Worm (Caenorhabditis elegans) whole organism, L1 larva: ENCODE measurements around the gene srx-74.

Experiments used
- ces-1 ChIP-seq: fragments of 150-350 bp; optimal IDR thresholded peaks from 2 replicates; lab custom pipeline; 2014; ENCODE audit warnings: missing biosample characterization, missing genetic modification reagents, missing genetic modification characterization
- dsc-1 ChIP-seq: sonication (generic microtip); optimal IDR thresholded peaks from 2 replicates; lab custom pipeline; 2016; ENCODE audit warnings: mild to moderate bottlenecking, missing genetic modification characterization, missing compliant biosample characterization
- elt-3 ChIP-seq, 6 experiments: fragments of 150-350 bp in 1 of 6; sonication (generic microtip); optimal IDR thresholded peaks; 2 replicates each; lab custom pipeline; 2017 to 2018; ENCODE audit warnings: missing biosample characterization in 6 of 6, missing genetic modification characterization in 6 of 6, inconsistent platforms in 1 of 6
- nhr-76 ChIP-seq: sonication (generic microtip); optimal IDR thresholded peaks from 2 replicates; lab custom pipeline; 2017; ENCODE audit warnings: missing biosample characterization, missing genetic modification characterization
- ztf-11 ChIP-seq, 2 experiments: sonication (generic microtip); optimal IDR thresholded peaks; 2 replicates each; lab custom pipeline; 2016 to 2017; ENCODE audit warnings: missing genetic modification characterization in 2 of 2, missing biosample characterization in 1 of 2, missing compliant biosample characterization in 1 of 2

ce11 chrV:4691657-4692056, 29.4 kb upstream of the srx-74 start:
- no peak for TF ChIP-seq nhr-76
- no peak for TF ChIP-seq ces-1
- TF ChIP-seq dsc-1 (tag; lab: Kevin White, UChicago): no peak
- no peak for TF ChIP-seq elt-3 (tag; optimal IDR thresholded peaks at IDR 0.05; lab: Kevin White, UChicago)
- TF ChIP-seq ztf-11 (tag; optimal IDR thresholded peaks at IDR 0.05; lab: Kevin White, UChicago): no peak
